Worm (Caenorhabditis elegans): ENCODE measurements around the gene isp-1.
"Not testable (repeated sequence)": the region's sequence is repeated elsewhere in the genome, so short reads cannot be mapped to it uniquely, and the experiment has no call there.

Gene isp-1

DNA sequence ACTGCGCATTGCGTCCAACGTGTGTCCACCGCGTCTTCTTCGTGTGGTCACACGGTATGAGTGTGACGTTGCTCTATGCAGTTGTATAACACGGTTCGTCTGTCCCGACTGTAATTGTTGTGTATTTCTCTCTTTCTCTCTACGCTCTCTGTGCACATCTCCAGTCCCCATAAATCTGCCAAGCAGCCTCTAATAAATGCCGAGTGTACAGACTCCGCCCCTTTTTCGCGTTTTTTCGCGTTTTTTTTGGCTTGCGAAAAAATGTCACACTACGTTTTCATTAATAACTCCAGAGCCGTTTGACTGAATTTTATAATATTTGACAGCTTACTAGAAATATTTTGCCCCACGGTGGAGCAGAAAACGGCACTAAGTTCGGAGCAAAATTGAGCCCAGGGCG lies 13.5 kb downstream of the isp-1 start, which contains the start of gene erp-44.3:
TSS of gene erp-44.3 (plus strand) at position 301 of the 400 bp plus-strand sequence.
- not testable (repeated sequence) for TF ChIP-seq ztf-11, nhr-12, nhr-2 (tag; optimal IDR thresholded peaks at IDR 0.05)

DNA sequence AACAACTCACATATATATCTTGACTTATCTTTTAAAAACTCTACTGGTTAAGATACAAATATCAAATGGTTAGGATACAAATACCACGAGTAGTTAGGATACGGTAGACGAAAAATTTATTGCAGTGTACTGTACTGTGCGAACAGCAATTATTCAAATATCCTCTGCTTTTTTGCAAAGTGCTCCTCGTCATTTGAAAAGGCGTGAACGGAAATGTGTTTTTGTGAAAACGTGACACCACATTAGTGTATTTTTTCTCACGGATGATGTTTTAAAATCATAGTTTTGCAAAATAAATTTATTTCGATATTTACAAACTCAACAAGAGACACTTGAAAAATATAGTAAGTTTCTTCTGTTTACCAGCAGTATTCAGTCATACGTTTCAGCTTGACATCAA lies 17.1 kb downstream of the isp-1 start, which contains the start of gene F42G8.8:
TSS of gene F42G8.8 (plus strand) at position 301 of the 400 bp plus-strand sequence.
- TF ChIP-seq pha-4 (tag; optimal IDR thresholded peaks at IDR 0.05) (no peak), flh-1 (GFP tag; optimal IDR thresholded peaks at IDR 0.05) (no peak), zip-8 (tag; optimal IDR thresholded peaks at IDR 0.05) (no peak), lin-32 (GFP tag; optimal IDR thresholded peaks at IDR 0.05) (no peak), unc-62 (GFP tag; optimal IDR thresholded peaks at IDR 0.05) (no peak), sptf-1 (tag; optimal IDR thresholded peaks at IDR 0.05) (no peak), elt-3 (tag; optimal IDR thresholded peaks at IDR 0.05) (no peak), nhr-237 (tag; optimal IDR thresholded peaks at IDR 0.05) (no peak), cnd-1 (tag; optimal IDR thresholded peaks at IDR 0.05) (no peak), ceh-39 (tag; optimal IDR thresholded peaks at IDR 0.05) (no peak), sem-2 (GFP tag; optimal IDR thresholded peaks at IDR 0.05) (no peak), blmp-1 (tag; optimal IDR thresholded peaks at IDR 0.05) (no peak)

DNA sequence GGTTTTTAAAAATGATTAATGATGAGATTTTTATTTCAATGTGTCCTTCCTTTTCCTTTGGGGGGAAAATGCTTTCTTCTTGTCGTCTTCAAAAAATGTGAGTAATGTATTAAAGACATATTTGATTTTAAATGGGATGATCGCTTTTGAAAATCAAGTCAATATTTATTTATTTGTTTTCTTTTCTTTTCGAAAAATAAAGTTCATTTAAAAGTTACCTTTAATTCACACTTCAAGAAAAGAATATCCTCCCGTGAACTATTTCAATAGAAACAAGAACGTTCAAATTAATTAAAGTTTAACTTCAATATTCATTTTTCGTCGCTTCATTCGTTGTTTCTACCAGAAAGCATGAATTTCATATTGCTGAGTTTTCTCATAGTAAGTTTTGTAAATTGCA lies 20.4 kb downstream of the isp-1 start, which contains the start of gene irld-8:
TSS of gene irld-8 (plus strand) at position 301 of the 400 bp plus-strand sequence.
- TF ChIP-seq ceh-39 (tag; optimal IDR thresholded peaks at IDR 0.05) (no peak), unc-120 (tag; optimal IDR thresholded peaks at IDR 0.05; ENCODE audit: poor library complexity, severe bottlenecking) (no peak), lin-32 (GFP tag; optimal IDR thresholded peaks at IDR 0.05) (no peak), nhr-76 (tag; optimal IDR thresholded peaks at IDR 0.05) (no peak), snpc-4 (tag; optimal IDR thresholded peaks at IDR 0.05) (no peak), mab-5 (tag; optimal IDR thresholded peaks at IDR 0.05) (no peak), ces-1 (GFP tag; optimal IDR thresholded peaks at IDR 0.05) (no peak), M03D4.4 (tag; optimal IDR thresholded peaks at IDR 0.05) (no peak), mep-1 (tag; optimal IDR thresholded peaks at IDR 0.05) (no peak), sem-2 (GFP tag; optimal IDR thresholded peaks at IDR 0.05) (no peak), sptf-1 (tag; optimal IDR thresholded peaks at IDR 0.05) (no peak), nhr-12 (tag; optimal IDR thresholded peaks at IDR 0.05) (no peak), lin-13 (tag; optimal IDR thresholded peaks at IDR 0.05) (no peak)

DNA sequence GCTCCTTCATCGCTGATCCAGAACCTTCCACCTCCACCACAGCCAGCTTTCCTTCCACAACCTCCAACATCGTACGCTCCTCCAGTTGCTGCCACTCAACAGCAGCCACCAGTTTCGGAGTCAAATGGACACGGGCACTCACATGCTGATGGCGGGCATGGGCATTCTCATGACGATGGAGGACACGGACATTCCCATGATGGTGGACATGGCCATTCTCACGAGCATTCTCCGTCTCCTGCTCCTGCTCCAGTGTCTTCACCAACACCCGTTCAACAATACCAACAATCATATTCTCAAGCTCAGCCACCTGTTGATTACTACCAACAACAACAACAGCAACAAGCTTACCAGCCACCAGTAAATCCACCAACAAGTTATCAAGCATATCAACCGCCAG lies 21.3 kb downstream of the isp-1 start:
- no peak for TF ChIP-seq unc-120 (tag; optimal IDR thresholded peaks at IDR 0.05; ENCODE audit: poor library complexity, severe bottlenecking)
- TF ChIP-seq nhr-2 (tag; optimal IDR thresholded peaks at IDR 0.05): no peak
- TF ChIP-seq ceh-83 (GFP tag; optimal IDR thresholded peaks at IDR 0.05): no peak
- no peak for TF ChIP-seq snpc-4 (tag; optimal IDR thresholded peaks at IDR 0.05)
- no peak for TF ChIP-seq sptf-1 (tag; optimal IDR thresholded peaks at IDR 0.05)

DNA sequence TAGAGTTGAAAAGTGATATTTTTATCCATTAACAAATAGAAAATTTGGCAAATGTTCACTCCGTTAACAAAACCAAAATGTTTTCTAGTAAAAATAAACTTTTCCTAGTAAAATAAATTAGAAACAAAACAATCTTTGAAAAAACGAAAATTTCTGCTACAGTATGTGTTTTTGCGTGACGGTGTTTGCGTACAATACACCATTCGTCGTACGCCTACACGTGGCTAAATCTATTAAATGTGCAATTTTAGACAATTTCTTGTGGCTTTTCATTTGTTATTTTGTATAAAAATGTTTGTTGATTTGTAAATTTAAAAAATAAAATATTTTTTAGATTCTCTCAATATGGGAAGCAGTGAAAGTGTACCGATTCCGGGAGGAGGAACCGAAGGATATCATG lies 22.7 kb downstream of the isp-1 start, which contains the start of gene Y42H9AR.1:
TSS of gene Y42H9AR.1 (plus strand) at position 233 of the 400 bp plus-strand sequence.
- TF ChIP-seq zip-8 (tag; optimal IDR thresholded peaks at IDR 0.05) (no peak), ceh-39 (tag; optimal IDR thresholded peaks at IDR 0.05) (no peak), unc-62 (GFP tag; optimal IDR thresholded peaks at IDR 0.05) (no peak), lsy-2 (tag; optimal IDR thresholded peaks at IDR 0.05) (peak; percentile 48), ces-1 (GFP tag; optimal IDR thresholded peaks at IDR 0.05) (peak; percentile 67)

DNA sequence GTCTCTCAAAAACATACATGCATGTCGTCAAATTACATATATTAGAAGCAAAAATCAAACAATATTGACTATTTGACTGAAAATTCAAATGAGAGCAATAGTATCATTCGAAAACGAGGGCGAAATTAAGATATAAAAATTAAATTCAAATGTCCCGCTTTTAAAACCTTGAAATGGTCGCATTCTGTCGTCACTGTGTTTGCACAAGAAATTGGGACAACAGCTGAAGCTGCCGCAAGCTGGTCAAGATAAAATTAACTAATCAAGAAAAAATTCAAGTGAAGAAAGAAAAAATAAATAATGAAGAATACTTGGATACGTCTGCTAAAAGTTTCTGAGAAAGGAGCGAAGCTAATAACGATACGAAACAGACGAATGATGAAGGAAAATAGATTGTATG lies 23.2 kb downstream of the isp-1 start:
- peak; percentile 31 for TF ChIP-seq ces-1 (GFP tag; optimal IDR thresholded peaks at IDR 0.05)
- TF ChIP-seq bed-3 (GFP tag; optimal IDR thresholded peaks at IDR 0.05): no peak

DNA sequence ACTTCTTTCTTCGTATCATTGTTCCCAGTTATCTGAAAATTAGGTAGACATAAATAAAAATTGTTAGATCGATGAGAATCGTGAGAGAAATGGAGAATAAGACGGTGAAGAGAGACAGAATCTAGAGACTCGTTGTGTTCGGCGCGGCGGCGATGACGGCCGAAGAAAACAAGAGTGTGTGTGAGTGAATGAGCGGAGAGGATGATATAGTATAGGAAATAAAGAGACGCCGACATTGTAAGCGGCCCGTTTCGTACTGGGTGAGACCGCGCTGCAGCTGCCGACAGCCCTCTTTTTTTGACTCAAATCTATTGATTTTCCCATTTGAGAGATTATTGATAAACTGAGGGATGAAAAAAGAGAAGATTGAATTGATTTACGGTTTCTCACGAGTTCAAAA lies 23.7 kb downstream of the isp-1 start, which contains the start of gene Y42H9AR.4:
TSS of gene Y42H9AR.4 (minus strand) at position 32 of the 400 bp plus-strand sequence.
- TF ChIP-seq blmp-1 (tag; optimal IDR thresholded peaks at IDR 0.05) (peak; percentile 2), unc-39 (tag; optimal IDR thresholded peaks at IDR 0.05) (no peak), lsy-2 (tag; optimal IDR thresholded peaks at IDR 0.05) (no peak), pha-4 (tag; optimal IDR thresholded peaks at IDR 0.05) (no peak), sptf-1 (tag; optimal IDR thresholded peaks at IDR 0.05) (no peak), ztf-11 (tag; optimal IDR thresholded peaks at IDR 0.05) (no peak), ham-2 (GFP tag; optimal IDR thresholded peaks at IDR 0.05) (no peak), ceh-43 (GFP tag; optimal IDR thresholded peaks at IDR 0.05) (no peak), ceh-83 (GFP tag; optimal IDR thresholded peaks at IDR 0.05) (no peak), unc-120 (tag; optimal IDR thresholded peaks at IDR 0.05; ENCODE audit: poor library complexity, severe bottlenecking) (peak; percentile 67), lin-32 (GFP tag; optimal IDR thresholded peaks at IDR 0.05) (peak; percentile 65)

Measured in whole organism, mixed stage, embryonic.